Worm (Caenorhabditis elegans): ENCODE measurements around the gene xtr-2.

The xtr-2 gene

DNA sequence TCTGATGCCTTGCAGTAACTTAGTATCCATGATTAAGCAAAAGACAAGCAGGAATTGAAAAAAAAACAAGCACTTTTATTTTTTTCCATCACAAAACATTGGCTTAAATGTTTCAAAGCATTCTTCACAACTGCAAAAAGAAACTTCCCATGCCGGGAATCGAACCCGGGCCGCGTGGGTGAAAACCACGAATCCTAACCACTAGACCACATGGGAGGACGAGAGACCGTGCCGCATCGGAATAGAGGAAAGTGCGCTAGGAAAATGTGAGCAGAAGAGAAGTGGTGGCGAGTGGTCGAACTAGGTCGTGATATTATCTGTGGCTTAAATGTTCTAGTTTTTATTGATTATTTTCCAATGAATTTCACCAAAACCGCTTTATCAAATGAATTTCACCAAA lies 52.1 kb downstream of the xtr-2 start:
- TF ChIP-seq nhr-77 (tag; optimal IDR thresholded peaks at IDR 0.05) (peak; percentile 16), nhr-19 (GFP tag; conservative IDR thresholded peaks at IDR 0.05) (peak; percentile 56), ztf-4 (tag; optimal IDR thresholded peaks at IDR 0.05) (no peak), nhr-12 (tag; optimal IDR thresholded peaks at IDR 0.05) (no peak), C34B4.2 (tag; optimal IDR thresholded peaks at IDR 0.05) (no peak), efl-1 (optimal IDR thresholded peaks at IDR 0.05) (peak in 1 of 2 experiments; percentile 11), efl-1 (GFP tag; optimal IDR thresholded peaks at IDR 0.05 in 1 of 2) (no peak), fkh-4 (tag; optimal IDR thresholded peaks at IDR 0.05; ENCODE audit: borderline replicate concordance) (no peak), fkh-8 (tag; optimal IDR thresholded peaks at IDR 0.05) (no peak), blmp-1 (tag; optimal IDR thresholded peaks at IDR 0.05) (no peak), sox-4 (tag; optimal IDR thresholded peaks at IDR 0.05) (no peak), alr-1 (tag; optimal IDR thresholded peaks at IDR 0.05; ENCODE audit: borderline replicate concordance) (no peak), sptf-1 (tag; optimal IDR thresholded peaks at IDR 0.05) (no peak), fos-1 (tag; optimal IDR thresholded peaks at IDR 0.05) (no peak), lin-14 (GFP tag; optimal IDR thresholded peaks at IDR 0.05) (peak; percentile 42), ets-5 (GFP tag; IDR thresholded peaks at IDR 0.05) (no peak), zag-1 (tag; optimal IDR thresholded peaks at IDR 0.05) (no peak), pax-3 (tag; optimal IDR thresholded peaks at IDR 0.05) (no peak), elt-2 (tag; optimal IDR thresholded peaks at IDR 0.05) (no peak), skn-1 (tag; optimal IDR thresholded peaks at IDR 0.05) (peak; percentile 33), ceh-63 (GFP tag; optimal IDR thresholded peaks at IDR 0.05) (no peak), unc-130 (tag; optimal IDR thresholded peaks at IDR 0.05) (peak; percentile 29), nhr-237 (tag; optimal IDR thresholded peaks at IDR 0.05) (no peak), mep-1 (tag; optimal IDR thresholded peaks at IDR 0.05) (peak; percentile 57), Y116A8C.19 (tag; optimal IDR thresholded peaks at IDR 0.05; ENCODE audit: borderline replicate concordance) (no peak), nhr-20 (tag; optimal IDR thresholded peaks at IDR 0.05) (peak; percentile 29), zip-4 (GFP tag; optimal IDR thresholded peaks at IDR 0.05) (no peak), C16A3.4 (tag; optimal IDR thresholded peaks at IDR 0.05) (peak; percentile 41), lir-3 (tag; optimal IDR thresholded peaks at IDR 0.05; ENCODE audit: poor library complexity) (no peak), mab-9 (GFP tag; IDR thresholded peaks at IDR 0.05) (0 out of 2 replicates have a peak, but pooled peaks have one; percentile 20), dsc-1 (tag; optimal IDR thresholded peaks at IDR 0.05) (peak; percentile 53), lin-13 (GFP tag; optimal IDR thresholded peaks at IDR 0.05) (peak; percentile 11), pag-3 (tag; optimal IDR thresholded peaks at IDR 0.05; ENCODE audit: borderline replicate concordance, insufficient read depth) (no peak), mdl-1 (tag; optimal IDR thresholded peaks at IDR 0.05) (peak in 1 of 2 experiments; percentile 45), nhr-85 (tag) (peak; percentile 43), aly-2 (tag; optimal IDR thresholded peaks at IDR 0.05) (no peak), snu-23 (GFP tag; optimal IDR thresholded peaks at IDR 0.05) (peak; percentile 73), ceh-88 (GFP tag; IDR thresholded peaks at IDR 0.05) (peak; percentile 22; the same call in 1 of the 2 replicates), vab-15 (tag; optimal IDR thresholded peaks at IDR 0.05) (no peak), nhr-71 (tag; optimal IDR thresholded peaks at IDR 0.05) (peak; percentile 47), irx-1 (tag; optimal IDR thresholded peaks at IDR 0.05) (peak; percentile 22), nhr-84 (tag; optimal IDR thresholded peaks at IDR 0.05) (no peak), rnt-1 (tag; optimal IDR thresholded peaks at IDR 0.05) (peak; percentile 74), ceh-82 (tag; optimal IDR thresholded peaks at IDR 0.05) (peak; percentile 36 to 61 (median 61)), swsn-7 (tag; optimal IDR thresholded peaks at IDR 0.05) (peak; percentile 24), ama-1 (optimal IDR thresholded peaks at IDR 0.05) (no peak), grh-1 (GFP tag; IDR thresholded peaks at IDR 0.05) (no peak), lin-35 (GFP tag; optimal IDR thresholded peaks at IDR 0.05) (peak in 1 of 2 experiments; percentile 55), egl-13 (tag; optimal IDR thresholded peaks at IDR 0.05) (no peak), lsy-2 (tag; optimal IDR thresholded peaks at IDR 0.05) (no peak), nhr-90 (tag; optimal IDR thresholded peaks at IDR 0.05; ENCODE audit: poor library complexity) (peak; percentile 17), tbx-2 (tag; optimal IDR thresholded peaks at IDR 0.05) (peak; percentile 26), ztf-11 (tag; optimal IDR thresholded peaks at IDR 0.05) (no peak)

Data from whole organism, L1 larva.